Worm (Caenorhabditis elegans): ENCODE data around the gene srsx-21.

DNA sequence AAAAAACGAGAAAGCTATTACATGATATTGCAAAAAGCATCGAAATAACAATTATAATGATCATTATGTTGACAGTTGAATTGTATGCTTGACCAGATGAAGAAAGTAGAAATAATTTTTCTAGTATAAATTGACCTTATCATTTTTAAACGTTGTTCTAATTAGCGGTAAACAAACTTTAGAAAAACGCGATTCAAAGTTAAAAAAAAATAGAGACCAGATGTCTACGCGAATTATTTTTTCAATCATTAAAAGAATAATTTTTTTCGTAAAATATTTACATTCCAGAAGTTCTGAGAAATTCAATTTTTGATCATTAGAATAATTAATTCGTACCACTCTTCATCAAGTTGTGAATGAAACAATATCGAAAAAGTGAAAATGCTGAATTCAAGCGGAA lies 35.8 kb upstream of the srsx-21 start, which contains the start of gene F46B6.10:
- TF ChIP-seq skn-1 (tag; optimal IDR thresholded peaks at IDR 0.05) = no peak
- TF ChIP-seq dmd-4 (tag; optimal IDR thresholded peaks at IDR 0.05) = no peak
- no peak for TF ChIP-seq mab-5 (tag; optimal IDR thresholded peaks at IDR 0.05)
- TF ChIP-seq nhr-12 (tag; optimal IDR thresholded peaks at IDR 0.05) = no peak
- TF ChIP-seq ama-1 (optimal IDR thresholded peaks at IDR 0.05) = no peak
- no peak for TF ChIP-seq unc-62 (GFP tag; optimal IDR thresholded peaks at IDR 0.05)
- TF ChIP-seq nhr-10 (tag; optimal IDR thresholded peaks at IDR 0.05) = no peak
- TF ChIP-seq sma-9 (GFP tag; optimal IDR thresholded peaks at IDR 0.05) = no peak
- TF ChIP-seq sma-9 (tag; optimal IDR thresholded peaks at IDR 0.05) = no peak
- no peak for TF ChIP-seq elt-3 (tag; optimal IDR thresholded peaks at IDR 0.05)

Measured in whole organism, L2 larva.